Worm (Caenorhabditis elegans) whole organism, early embryonic: Measurements from ENCODE around the gene pcdr-1.

ENCODE experiments used
- ama-1 ChIP-seq: fragments of 150-350 bp; optimal IDR thresholded peaks from 2 replicates; lab custom pipeline; 2014
- ceh-13 ChIP-seq: fragments of 200-800 bp; sonication (Bioruptor generic); optimal IDR thresholded peaks from 2 replicates; lab custom pipeline; 2018; ENCODE audit warnings: mild to moderate bottlenecking, missing genetic modification characterization, missing compliant biosample characterization
- flt-1 ChIP-seq: fragments of 200-800 bp; sonication (Bioruptor generic); IDR thresholded peaks from 2 replicates; pipeline ENCODE4 v1.3.6; 2022; ENCODE audit warnings: missing genetic modification characterization, missing compliant biosample characterization
- hnd-1 ChIP-seq: sonication (generic microtip); optimal IDR thresholded peaks from 2 replicates; lab custom pipeline; 2016; ENCODE audit warnings: missing genetic modification characterization, missing compliant biosample characterization
- pes-1 ChIP-seq: fragments of 200-800 bp; sonication (Bioruptor generic); IDR thresholded peaks from 2 replicates; pipeline ENCODE4 v1.3.6; 2022; ENCODE audit warnings: missing genetic modification reagents, missing genetic modification characterization, missing compliant biosample characterization
- sea-1 ChIP-seq: fragments of 200-800 bp; sonication (Bioruptor generic); conservative IDR thresholded peaks from 2 replicates; pipeline ENCODE4 v1.3.6; 2022; ENCODE audit warnings: missing genetic modification characterization, missing compliant biosample characterization
- tbx-11 ChIP-seq: fragments of 200-800 bp; sonication (Bioruptor generic); IDR thresholded peaks from 2 replicates; pipeline ENCODE4 v1.3.6; 2022; ENCODE audit warnings: missing genetic modification characterization, missing compliant biosample characterization
- tbx-37 ChIP-seq: fragments of 200-800 bp; sonication (Bioruptor generic); conservative IDR thresholded peaks from 2 replicates; pipeline ENCODE4 v1.3.6; 2022; ENCODE audit warnings: missing genetic modification reagents, missing genetic modification characterization, missing compliant biosample characterization
- tra-4 ChIP-seq: sonication (generic microtip); optimal IDR thresholded peaks from 2 replicates; lab custom pipeline; 2017; ENCODE audit warnings: missing genetic modification characterization, missing compliant biosample characterization

DNA sequence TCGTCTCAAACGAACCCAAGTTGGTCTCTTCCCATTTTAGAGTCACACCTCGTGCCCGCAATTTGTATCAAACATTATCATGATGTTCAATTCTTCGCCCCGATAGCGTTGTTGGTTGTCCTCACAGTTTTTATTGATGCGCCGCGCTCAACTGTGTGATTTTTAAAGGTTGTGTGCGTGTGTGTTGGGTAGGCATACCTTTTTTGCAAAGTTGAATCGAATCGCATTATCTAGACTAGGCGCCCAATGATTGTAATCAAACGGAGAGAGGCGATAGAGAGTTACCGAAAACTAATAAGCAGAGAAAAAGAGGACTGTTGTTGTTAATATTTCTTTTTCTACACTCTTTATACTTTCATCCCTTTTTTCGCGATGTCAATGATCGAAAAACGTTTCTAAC lies 33.7 kb downstream of the pcdr-1 start:
- TF ChIP-seq hnd-1 (tag; lab: Kevin White, UChicago) (no peak), tbx-37 (no peak), ama-1 (lab: Kevin White, UChicago) (no peak), sea-1 (GFP tag; lab: Robert Waterston, UW) (no peak), flt-1 (GFP tag; lab: Robert Waterston, UW) (no peak), tra-4 (no peak), pes-1 (GFP tag; lab: Robert Waterston, UW) (no peak), ceh-13 (GFP tag; lab: Kevin White, UChicago) (no peak), tbx-11 (GFP tag; lab: Robert Waterston, UW) (no peak)
